Worm (Caenorhabditis elegans) whole organism, mixed stage, embryonic: ENCODE data around the gene copz-1.

Experiments used
- M03D4.4 ChIP-seq: sonication (generic microtip); optimal IDR thresholded peaks from 2 replicates; lab custom pipeline; 2017; ENCODE audit warnings: mild to moderate bottlenecking, missing genetic modification characterization, missing compliant biosample characterization
- bed-3 ChIP-seq: fragments of 200-800 bp; sonication (Bioruptor generic); optimal IDR thresholded peaks from 3 replicates; lab custom pipeline; 2018; ENCODE audit warnings: mild to moderate bottlenecking, missing genetic modification characterization, moderate library complexity, missing compliant biosample characterization
- blmp-1 ChIP-seq: fragments of 150-350 bp; optimal IDR thresholded peaks from 2 replicates; lab custom pipeline; 2014; ENCODE audit warnings: missing biosample characterization, missing genetic modification characterization
- ceh-39 ChIP-seq: fragments of 150-350 bp; optimal IDR thresholded peaks from 2 replicates; lab custom pipeline; 2014; ENCODE audit warnings: missing biosample characterization, missing genetic modification characterization
- ceh-43 ChIP-seq: fragments of 200-800 bp; sonication (Bioruptor generic); optimal IDR thresholded peaks from 2 replicates; lab custom pipeline; 2018; ENCODE audit warnings: mild to moderate bottlenecking, missing genetic modification characterization, moderate library complexity, missing compliant biosample characterization
- ceh-83 ChIP-seq: fragments of 200-800 bp; sonication (Bioruptor generic); optimal IDR thresholded peaks from 2 replicates; lab custom pipeline; 2018; ENCODE audit warnings: mild to moderate bottlenecking, missing genetic modification characterization, missing compliant biosample characterization
- ces-1 ChIP-seq: fragments of 150-350 bp; optimal IDR thresholded peaks from 2 replicates; lab custom pipeline; 2014; ENCODE audit warnings: missing biosample characterization, missing genetic modification reagents, missing genetic modification characterization
- cnd-1 ChIP-seq: fragments of 200-800 bp; sonication (Bioruptor generic); optimal IDR thresholded peaks from 2 replicates; lab custom pipeline; 2018; ENCODE audit warnings: mild to moderate bottlenecking, missing genetic modification characterization, missing compliant biosample characterization
- drap-1 ChIP-seq: fragments of 200-800 bp; sonication (Bioruptor generic); optimal IDR thresholded peaks from 3 replicates; lab custom pipeline; 2018; ENCODE audit warnings: mild to moderate bottlenecking, missing genetic modification characterization, missing compliant biosample characterization
- elt-1 ChIP-seq: sonication (generic microtip); optimal IDR thresholded peaks from 2 replicates; lab custom pipeline; 2017; ENCODE audit warnings: missing genetic modification characterization, mild to moderate bottlenecking, missing compliant biosample characterization, antibody characterized with exemption, moderate library complexity, borderline replicate concordance; ENCODE audit not compliant: insufficient read depth
- elt-3 ChIP-seq: fragments of 150-350 bp; optimal IDR thresholded peaks from 2 replicates; lab custom pipeline; 2014; ENCODE audit warnings: missing biosample characterization, missing genetic modification characterization
- flh-1 ChIP-seq: fragments of 200-800 bp; sonication (Bioruptor generic); optimal IDR thresholded peaks from 2 replicates; lab custom pipeline; 2018; ENCODE audit warnings: mild to moderate bottlenecking, missing genetic modification characterization, moderate library complexity, missing compliant biosample characterization
- ham-2 ChIP-seq: fragments of 200-800 bp; sonication (Bioruptor generic); optimal IDR thresholded peaks from 2 replicates; lab custom pipeline; 2018; ENCODE audit warnings: mild to moderate bottlenecking, missing genetic modification characterization, missing compliant biosample characterization
- hlh-1 ChIP-seq: fragments of 150-350 bp; optimal IDR thresholded peaks from 2 replicates; lab custom pipeline; 2014; ENCODE audit warnings: missing biosample characterization, missing genetic modification reagents, missing genetic modification characterization
- lin-13 ChIP-seq: fragments of 150-350 bp; optimal IDR thresholded peaks from 2 replicates; lab custom pipeline; 2014; ENCODE audit warnings: missing biosample characterization, missing genetic modification characterization
- lin-32 ChIP-seq: fragments of 200-800 bp; sonication (Bioruptor generic); optimal IDR thresholded peaks from 2 replicates; lab custom pipeline; 2018; ENCODE audit warnings: mild to moderate bottlenecking, missing genetic modification characterization, missing compliant biosample characterization
- lsy-2 ChIP-seq: fragments of 150-350 bp; optimal IDR thresholded peaks from 2 replicates; lab custom pipeline; 2014; ENCODE audit warnings: missing biosample characterization, missing genetic modification characterization
- mab-5 ChIP-seq: fragments of 150-350 bp; optimal IDR thresholded peaks from 2 replicates; lab custom pipeline; 2014; ENCODE audit warnings: missing biosample characterization, missing genetic modification characterization
- mep-1 ChIP-seq: fragments of 150-350 bp; optimal IDR thresholded peaks from 2 replicates; lab custom pipeline; 2017; ENCODE audit warnings: missing biosample characterization, missing genetic modification reagents, missing genetic modification characterization, inconsistent platforms
- mls-2 ChIP-seq: sonication (generic microtip); optimal IDR thresholded peaks from 2 replicates; lab custom pipeline; 2016; ENCODE audit warnings: mild to moderate bottlenecking, missing genetic modification characterization, moderate library complexity, missing compliant biosample characterization
- nhr-12 ChIP-seq: fragments of 150-350 bp; optimal IDR thresholded peaks from 2 replicates; lab custom pipeline; 2014; ENCODE audit warnings: missing biosample characterization, missing genetic modification characterization
- nhr-2 ChIP-seq: fragments of 150-350 bp; optimal IDR thresholded peaks from 2 replicates; lab custom pipeline; 2014; ENCODE audit warnings: missing biosample characterization, missing genetic modification characterization
- nhr-237 ChIP-seq: fragments of 150-350 bp; optimal IDR thresholded peaks from 2 replicates; lab custom pipeline; 2014; ENCODE audit warnings: missing biosample characterization, missing genetic modification characterization
- nhr-28 ChIP-seq: fragments of 150-350 bp; optimal IDR thresholded peaks from 2 replicates; lab custom pipeline; 2014; ENCODE audit warnings: missing biosample characterization, missing genetic modification characterization
- nhr-76 ChIP-seq: sonication (generic microtip); optimal IDR thresholded peaks from 2 replicates; lab custom pipeline; 2017; ENCODE audit warnings: missing biosample characterization, missing genetic modification characterization
- pha-4 ChIP-seq: fragments of 150-350 bp; optimal IDR thresholded peaks from 2 replicates; lab custom pipeline; 2018; ENCODE audit warnings: missing biosample characterization, missing genetic modification reagents, missing genetic modification characterization
- sem-2 ChIP-seq: fragments of 200-800 bp; sonication (Bioruptor generic); optimal IDR thresholded peaks from 2 replicates; lab custom pipeline; 2018; ENCODE audit warnings: mild to moderate bottlenecking, missing genetic modification characterization, missing compliant biosample characterization
- snpc-4 ChIP-seq: fragments of 150-350 bp; optimal IDR thresholded peaks from 2 replicates; lab custom pipeline; 2014; ENCODE audit warnings: missing biosample characterization, missing genetic modification characterization
- sptf-1 ChIP-seq: sonication (generic microtip); optimal IDR thresholded peaks from 2 replicates; lab custom pipeline; 2017; ENCODE audit warnings: mild to moderate bottlenecking, missing genetic modification characterization, moderate library complexity, missing compliant biosample characterization
- tbx-8 ChIP-seq: fragments of 200-800 bp; sonication (Bioruptor generic); optimal IDR thresholded peaks from 2 replicates; lab custom pipeline; 2018; ENCODE audit warnings: mild to moderate bottlenecking, missing genetic modification characterization, moderate library complexity, missing compliant biosample characterization
- unc-120 ChIP-seq: sonication (generic microtip); optimal IDR thresholded peaks from 2 replicates; lab custom pipeline; 2017; ENCODE audit warnings: missing genetic modification characterization, missing compliant biosample characterization; ENCODE audit not compliant: poor library complexity, severe bottlenecking
- unc-39 ChIP-seq: fragments of 150-350 bp; optimal IDR thresholded peaks from 2 replicates; lab custom pipeline; 2014; ENCODE audit warnings: missing biosample characterization, missing genetic modification characterization
- unc-62 ChIP-seq: fragments of 150-350 bp; optimal IDR thresholded peaks from 2 replicates; lab custom pipeline; 2014; ENCODE audit warnings: missing biosample characterization, missing genetic modification reagents, missing genetic modification characterization
- zip-8 ChIP-seq: fragments of 150-350 bp; optimal IDR thresholded peaks from 2 replicates; lab custom pipeline; 2014; ENCODE audit warnings: missing biosample characterization, missing genetic modification characterization
- ztf-11 ChIP-seq: fragments of 150-350 bp; optimal IDR thresholded peaks from 2 replicates; lab custom pipeline; 2014; ENCODE audit warnings: missing biosample characterization, missing genetic modification characterization

Gene copz-1

ce11 chrII:10829572-10829971, 43.1 kb upstream of the copz-1 start:
- TF ChIP-seq drap-1: no peak
- TF ChIP-seq sem-2 (GFP tag; lab: Kevin White, UChicago): no peak
- TF ChIP-seq unc-62 (GFP tag; lab: Kevin White, UChicago): no peak
- TF ChIP-seq blmp-1 (tag; lab: Kevin White, UChicago): no peak
- TF ChIP-seq lin-13 (tag; lab: Kevin White, UChicago): no peak
- TF ChIP-seq pha-4 (tag; lab: Kevin White, UChicago): no peak
- TF ChIP-seq unc-120 (tag; lab: Kevin White, UChicago): no peak
- no peak for TF ChIP-seq ham-2 (GFP tag; lab: Kevin White, UChicago)
- TF ChIP-seq ces-1 (GFP tag; lab: Kevin White, UChicago): no peak
- no peak for TF ChIP-seq mls-2 (tag; lab: Kevin White, UChicago)
- no peak for TF ChIP-seq nhr-28 (tag; lab: Kevin White, UChicago)
- no peak for TF ChIP-seq ztf-11 (tag; lab: Kevin White, UChicago)
- TF ChIP-seq, all 35 proteins: peak for 0

- TF ChIP-seq zip-8 (tag; lab: Kevin White, UChicago) (no peak), elt-3 (tag; lab: Kevin White, UChicago) (no peak), drap-1 (no peak), ces-1 (GFP tag; lab: Kevin White, UChicago) (no peak)
- TF ChIP-seq, all 35 proteins: peak for 0
Measured at ce11 chrII:10834717-10835116, 38.0 kb upstream of the copz-1 start.

ce11 chrII:10838550-10838949, 34.1 kb upstream of the copz-1 start:
- TF ChIP-seq sptf-1 (tag; lab: Kevin White, UChicago) (no peak), lin-32 (GFP tag; lab: Kevin White, UChicago) (no peak)

ce11 chrII:10840067-10840466, 32.6 kb upstream of the copz-1 start:
- peak; percentile 90 for TF ChIP-seq lin-32 (GFP tag; lab: Kevin White, UChicago)
- TF ChIP-seq nhr-237 (tag; lab: Kevin White, UChicago): no peak
- no peak for TF ChIP-seq blmp-1 (tag; lab: Kevin White, UChicago)
- TF ChIP-seq drap-1: peak; percentile 94
- peak; percentile 49 for TF ChIP-seq ztf-11 (tag; lab: Kevin White, UChicago)
- TF ChIP-seq lin-13 (tag; lab: Kevin White, UChicago): peak; percentile 74
- peak; percentile 12 for TF ChIP-seq unc-62 (GFP tag; lab: Kevin White, UChicago)
- TF ChIP-seq unc-120 (tag; lab: Kevin White, UChicago): peak; percentile 84
- TF ChIP-seq mls-2 (tag; lab: Kevin White, UChicago): peak; percentile 98
- no peak for TF ChIP-seq zip-8 (tag; lab: Kevin White, UChicago)
- peak; percentile 63 for TF ChIP-seq nhr-28 (tag; lab: Kevin White, UChicago)
- TF ChIP-seq nhr-76 (tag; lab: Kevin White, UChicago): no peak
- TF ChIP-seq mep-1 (tag; lab: Kevin White, UChicago): peak; percentile 23
- TF ChIP-seq M03D4.4 (tag; lab: Kevin White, UChicago): peak; percentile 95
- TF ChIP-seq ces-1 (GFP tag; lab: Kevin White, UChicago): no peak
- peak; percentile 91 for TF ChIP-seq ham-2 (GFP tag; lab: Kevin White, UChicago)
- TF ChIP-seq lsy-2 (tag; lab: Kevin White, UChicago): peak; percentile 59
- no peak for TF ChIP-seq nhr-12
- TF ChIP-seq ceh-43 (GFP tag; lab: Kevin White, UChicago): peak; percentile 92
- no peak for TF ChIP-seq snpc-4 (tag; lab: Kevin White, UChicago)
- peak; percentile 99 for TF ChIP-seq ceh-83 (GFP tag; lab: Kevin White, UChicago)
- TF ChIP-seq sptf-1 (tag; lab: Kevin White, UChicago): peak; percentile 96
- TF ChIP-seq tbx-8: peak; percentile 97
- TF ChIP-seq hlh-1: peak; percentile 23
- no peak for TF ChIP-seq nhr-2
- peak; percentile 43 for TF ChIP-seq unc-39
- peak; percentile 94 for TF ChIP-seq sem-2 (GFP tag; lab: Kevin White, UChicago)
- peak; percentile 83 for TF ChIP-seq pha-4 (tag; lab: Kevin White, UChicago)
- TF ChIP-seq mab-5 (tag; lab: Kevin White, UChicago): no peak
- peak; percentile 83 for TF ChIP-seq flh-1 (GFP tag; lab: Kevin White, UChicago)
- peak; percentile 82 for TF ChIP-seq bed-3 (GFP tag; lab: Kevin White, UChicago)
- no peak for TF ChIP-seq elt-1 (tag; lab: Kevin White, UChicago)
- peak; percentile 33 for TF ChIP-seq ceh-39 (tag; lab: Kevin White, UChicago)
- no peak for TF ChIP-seq elt-3 (tag; lab: Kevin White, UChicago)
- TF ChIP-seq cnd-1 (tag; lab: Kevin White, UChicago): peak; percentile 97
